Fruit fly (Drosophila melanogaster) Kc167 (cell line): ENCODE data around the gene pan.

Experiments
- Myc ChIP-seq: fragments of >200 bp; optimal IDR thresholded peaks from 2 replicates; lab custom pipeline; 2017; ENCODE audit warnings: missing external identifiers
- Sin3A ChIP-seq: fragments of >200 bp; optimal IDR thresholded peaks from 2 replicates; lab custom pipeline; 2018; ENCODE audit warnings: missing external identifiers
- h ChIP-seq: fragments of >200 bp; optimal IDR thresholded peaks from 3 replicates; lab custom pipeline; 2018; ENCODE audit warnings: missing external identifiers
- insv ChIP-seq: fragments of >200 bp; optimal IDR thresholded peaks from 3 replicates; lab custom pipeline; 2018; ENCODE audit warnings: missing external identifiers
- psq ChIP-seq: fragments of >200 bp; optimal IDR thresholded peaks from 2 replicates; lab custom pipeline; 2017; ENCODE audit warnings: missing external identifiers
- ttk ChIP-seq: sonication (Bioruptor generic); optimal IDR thresholded peaks from 2 replicates; lab custom pipeline; 2017; ENCODE audit warnings: missing external identifiers

- TF ChIP-seq h (lab: Kevin White, UChicago) (no peak), psq (lab: Kevin White, UChicago) (no peak), Sin3A (lab: Kevin White, UChicago) (no peak), Myc (lab: Kevin White, UChicago) (no peak), ttk (lab: Kevin White, UChicago) (no peak), insv (lab: Kevin White, UChicago) (no peak)
Observed at dm6 chr4:87278-87677, 18.2 kb downstream of the pan start.
